Fruit fly (Drosophila melanogaster) whole organism: ENCODE measurements around the gene Lsp1alpha.

Experiments used
- CG8478 ChIP-seq: fragments of >200 bp; optimal IDR thresholded peaks from 2 replicates; lab custom pipeline; 2018; ENCODE audit warnings: inconsistent platforms
- pan ChIP-seq: fragments of >200 bp; optimal IDR thresholded peaks from 2 replicates; lab custom pipeline; 2017
- psq ChIP-seq: fragments of >200 bp; optimal IDR thresholded peaks from 2 replicates; lab custom pipeline; 2017

DNA sequence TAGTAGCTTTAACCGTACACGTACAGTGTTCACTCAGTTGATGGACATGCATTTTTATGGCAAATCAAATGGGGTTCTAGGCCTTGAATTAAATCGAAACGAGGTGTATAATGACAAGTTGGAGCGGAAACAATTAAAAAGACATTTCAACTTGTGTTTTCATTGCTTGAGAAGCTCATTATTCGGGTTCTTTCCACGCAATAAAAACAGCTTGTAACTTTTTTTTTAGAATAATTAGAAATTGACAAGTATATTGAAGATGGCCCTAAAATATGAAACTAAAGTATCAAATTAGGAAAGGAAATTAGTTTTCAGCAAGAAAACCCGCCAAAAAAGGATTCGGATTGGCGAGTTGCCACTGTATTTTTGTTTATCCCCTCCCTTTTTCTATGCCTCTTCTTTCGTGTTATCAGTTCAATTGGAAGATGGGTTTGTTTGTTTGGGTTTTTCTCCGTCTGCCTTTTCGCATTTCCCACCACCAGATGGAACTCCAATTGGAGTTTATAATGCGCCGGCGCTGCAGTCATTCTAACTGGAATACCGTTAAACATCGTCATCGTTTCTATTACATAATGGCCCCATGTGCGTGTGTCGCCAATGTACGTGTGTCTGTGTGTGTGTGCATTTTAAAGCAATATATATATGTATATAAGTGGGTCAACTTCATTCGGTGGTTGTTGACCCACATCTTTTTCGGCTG lies 23.4 kb upstream of the Lsp1alpha start:
- TF ChIP-seq psq (lab: Kevin White, UChicago) (no peak), CG8478 (lab: Kevin White, UChicago) (no peak), pan (no peak)
